Worm (Caenorhabditis elegans): ENCODE measurements around the gene ccr-4.

DNA sequence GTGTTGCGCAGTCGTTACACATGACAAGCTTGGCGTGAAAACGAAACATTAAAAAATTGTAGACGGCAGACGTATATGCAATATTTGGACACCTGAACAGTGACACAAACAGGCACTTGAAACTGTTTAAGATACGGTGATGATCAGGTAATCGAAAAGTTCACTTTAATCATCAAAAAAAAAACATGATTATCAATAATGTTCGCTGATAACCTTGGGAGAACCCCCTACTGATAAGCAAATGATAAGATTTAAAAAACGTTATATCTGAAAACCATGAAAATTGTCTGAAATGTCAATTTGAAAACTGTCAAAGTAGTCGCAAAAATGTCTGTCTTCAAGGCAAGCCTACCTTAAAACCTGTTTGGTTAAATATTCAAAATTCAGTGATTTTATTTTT, 38.6 kb downstream of the ccr-4 start:
- TF ChIP-seq F13C5.2 (tag; optimal IDR thresholded peaks at IDR 0.05) (no peak), scrt-1 (GFP tag; IDR thresholded peaks at IDR 0.05) (no peak), ets-7 (tag; optimal IDR thresholded peaks at IDR 0.05) (no peak), tra-4 (tag; optimal IDR thresholded peaks at IDR 0.05) (no peak)
